Fruit fly (Drosophila melanogaster) whole organism, prepupa: ENCODE measurements around the gene CG42571.

ENCODE experiments used
- CG11902 ChIP-seq: fragments of 200-800 bp; sonication (Bioruptor generic); optimal IDR thresholded peaks from 3 replicates; lab custom pipeline; 2016; ENCODE audit warnings: missing biosample characterization, missing genetic modification characterization
- CG31627 ChIP-seq: fragments of 200-800 bp; sonication (Bioruptor generic); optimal IDR thresholded peaks from 3 replicates; lab custom pipeline; 2016; ENCODE audit warnings: missing biosample characterization, missing genetic modification characterization
- CG3919 ChIP-seq: fragments of 200-800 bp; sonication (Bioruptor generic); optimal IDR thresholded peaks from 3 replicates; lab custom pipeline; 2016; ENCODE audit warnings: missing biosample characterization, missing genetic modification characterization
- Eip78C ChIP-seq: fragments of 200-800 bp; sonication (Bioruptor generic); peaks from one replicate; lab custom pipeline; 2016; ENCODE audit warnings: missing biosample characterization, missing genetic modification characterization
- Lpt ChIP-seq: fragments of 200-800 bp; sonication (Bioruptor generic); optimal IDR thresholded peaks from 3 replicates; lab custom pipeline; 2016; ENCODE audit warnings: missing biosample characterization, missing genetic modification characterization
- Sox102F ChIP-seq: fragments of 200-800 bp; sonication (Bioruptor generic); optimal IDR thresholded peaks from 2 replicates; lab custom pipeline; 2016; ENCODE audit warnings: missing biosample characterization, mild to moderate bottlenecking, missing genetic modification characterization
- topi ChIP-seq: fragments of 200-800 bp; sonication (Bioruptor generic); optimal IDR thresholded peaks from 3 replicates; lab custom pipeline; 2016; ENCODE audit warnings: missing biosample characterization, missing genetic modification characterization
- vri ChIP-seq: fragments of 200-800 bp; sonication (Bioruptor generic); optimal IDR thresholded peaks from 3 replicates; lab custom pipeline; 2016; ENCODE audit warnings: missing biosample characterization, mild to moderate bottlenecking, missing genetic modification characterization

DNA sequence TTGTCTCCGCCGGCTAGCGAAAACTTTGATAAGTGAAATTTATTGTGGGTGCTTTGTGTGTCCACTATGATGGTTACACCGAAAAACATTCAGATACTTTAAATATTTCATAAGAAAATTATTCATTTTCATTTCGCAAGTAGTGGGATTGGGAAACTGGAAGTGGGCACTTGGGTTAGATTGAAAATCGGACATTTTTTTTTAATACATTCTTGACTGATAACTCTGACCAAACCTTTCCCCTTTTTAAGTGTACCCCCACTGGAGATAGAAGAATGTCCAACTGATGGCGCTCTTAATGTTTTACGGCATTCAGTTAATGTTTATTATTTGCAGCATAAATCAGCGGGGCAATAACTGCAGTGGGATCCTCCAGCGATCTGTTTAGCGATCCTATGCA is 38.6 kb upstream of the CG42571 start:
- TF ChIP-seq CG3919 (GFP tag; lab: Kevin White, UChicago), result no peak
- TF ChIP-seq CG31627 (GFP tag; lab: Kevin White, UChicago), result no peak
- no peak for TF ChIP-seq topi (GFP tag; lab: Kevin White, UChicago)
- TF ChIP-seq Lpt (GFP tag; lab: Kevin White, UChicago), result no peak
- TF ChIP-seq CG11902, result no peak
- TF ChIP-seq Eip78C (GFP tag; lab: Kevin White, UChicago), result peak; percentile 49
- no peak for TF ChIP-seq Sox102F
- no peak for TF ChIP-seq vri (GFP tag; lab: Kevin White, UChicago)
